Worm (Caenorhabditis elegans) whole organism, L3 larva: Measurements from ENCODE around the gene F46H5.3.

Experiments used
- R02D3.7 ChIP-seq: fragments of 150-350 bp; optimal IDR thresholded peaks from 2 replicates; lab custom pipeline; 2014; ENCODE audit warnings: missing biosample characterization, missing genetic modification characterization
- ZK546.5 ChIP-seq: sonication (generic microtip); optimal IDR thresholded peaks from 2 replicates; lab custom pipeline; 2017; ENCODE audit warnings: missing biosample characterization, missing genetic modification characterization
- aly-2 ChIP-seq: fragments of 150-350 bp; optimal IDR thresholded peaks from 2 replicates; lab custom pipeline; 2014; ENCODE audit warnings: missing biosample characterization, missing genetic modification characterization
- ama-1 ChIP-seq: fragments of 150-350 bp; optimal IDR thresholded peaks from 2 replicates; lab custom pipeline; 2018
- ceh-16 ChIP-seq: sonication (generic microtip); optimal IDR thresholded peaks from 2 replicates; lab custom pipeline; 2017; ENCODE audit warnings: missing biosample characterization, missing genetic modification characterization
- ceh-82 ChIP-seq: fragments of 150-350 bp; optimal IDR thresholded peaks from 2 replicates; lab custom pipeline; 2014; ENCODE audit warnings: missing biosample characterization, missing genetic modification characterization
- daf-12 ChIP-seq: fragments of 150-350 bp; optimal IDR thresholded peaks from 2 replicates; lab custom pipeline; 2014; ENCODE audit warnings: missing biosample characterization, missing genetic modification reagents, missing genetic modification characterization
- egl-27 ChIP-seq: sonication (generic microtip); optimal IDR thresholded peaks from 4 replicates; lab custom pipeline; 2017; ENCODE audit warnings: missing biosample characterization, missing genetic modification reagents, missing genetic modification characterization
- egl-5 ChIP-seq: fragments of 150-350 bp; optimal IDR thresholded peaks from 2 replicates; lab custom pipeline; 2017; ENCODE audit warnings: missing biosample characterization, missing genetic modification reagents, missing genetic modification characterization, inconsistent platforms
- eor-1 ChIP-seq, 2 experiments: fragments of 150-350 bp; optimal IDR thresholded peaks; 2 replicates each; lab custom pipeline; 2014 to 2018; ENCODE audit warnings: missing biosample characterization in 2 of 2, missing genetic modification characterization in 2 of 2
- fkh-10 ChIP-seq: sonication (generic microtip); optimal IDR thresholded peaks from 2 replicates; lab custom pipeline; 2017; ENCODE audit warnings: missing biosample characterization, missing genetic modification reagents, missing genetic modification characterization
- fkh-2 ChIP-seq: fragments of 150-350 bp; optimal IDR thresholded peaks from 2 replicates; lab custom pipeline; 2014; ENCODE audit warnings: missing biosample characterization, missing genetic modification reagents, missing genetic modification characterization
- hmg-11 ChIP-seq: sonication (generic microtip); optimal IDR thresholded peaks from 2 replicates; lab custom pipeline; 2016; ENCODE audit warnings: missing genetic modification characterization, missing compliant biosample characterization
- jun-1 ChIP-seq: fragments of 150-350 bp; optimal IDR thresholded peaks from 2 replicates; lab custom pipeline; 2014; ENCODE audit warnings: missing biosample characterization, missing genetic modification reagents, missing genetic modification characterization
- lin-15B ChIP-seq: fragments of 150-350 bp; optimal IDR thresholded peaks from 2 replicates; lab custom pipeline; 2014; ENCODE audit warnings: missing biosample characterization, missing genetic modification characterization
- lsy-12 ChIP-seq: sonication (generic microtip); optimal IDR thresholded peaks from 2 replicates; lab custom pipeline; 2016; ENCODE audit warnings: mild to moderate bottlenecking, missing genetic modification characterization, missing compliant biosample characterization
- mdl-1 ChIP-seq: fragments of 150-350 bp; optimal IDR thresholded peaks from 2 replicates; lab custom pipeline; 2014; ENCODE audit warnings: missing biosample characterization, missing genetic modification characterization
- mml-1 ChIP-seq: fragments of 150-350 bp; sonication (generic microtip); optimal IDR thresholded peaks from 3 replicates; lab custom pipeline; 2014; ENCODE audit warnings: missing biosample characterization, missing genetic modification characterization
- nfya-1 ChIP-seq: sonication (generic microtip); optimal IDR thresholded peaks from 2 replicates; lab custom pipeline; 2017; ENCODE audit warnings: missing genetic modification characterization, mild to moderate bottlenecking, missing compliant biosample characterization, antibody characterized with exemption, moderate library complexity; ENCODE audit not compliant: insufficient read depth
- nhr-11 ChIP-seq: fragments of 150-350 bp; optimal IDR thresholded peaks from 2 replicates; lab custom pipeline; 2014; ENCODE audit warnings: missing biosample characterization, missing genetic modification characterization
- nhr-12 ChIP-seq: fragments of 150-350 bp; optimal IDR thresholded peaks from 2 replicates; lab custom pipeline; 2014; ENCODE audit warnings: missing biosample characterization, missing genetic modification characterization
- nhr-23 ChIP-seq: fragments of 150-350 bp; optimal IDR thresholded peaks from 2 replicates; lab custom pipeline; 2014; ENCODE audit warnings: missing biosample characterization, missing genetic modification reagents, missing genetic modification characterization
- nhr-237 ChIP-seq: fragments of 150-350 bp; optimal IDR thresholded peaks from 2 replicates; lab custom pipeline; 2014; ENCODE audit warnings: missing biosample characterization, missing genetic modification characterization
- nhr-25 ChIP-seq: sonication (generic microtip); optimal IDR thresholded peaks from 2 replicates; lab custom pipeline; 2017; ENCODE audit warnings: missing biosample characterization, missing genetic modification characterization
- nhr-76 ChIP-seq: fragments of 150-350 bp; sonication (generic microtip); optimal IDR thresholded peaks from 5 replicates; lab custom pipeline; 2014; ENCODE audit warnings: missing biosample characterization, missing genetic modification characterization
- nhr-77 ChIP-seq: fragments of 150-350 bp; optimal IDR thresholded peaks from 2 replicates; lab custom pipeline; 2014; ENCODE audit warnings: missing biosample characterization, missing genetic modification characterization
- pqm-1 ChIP-seq: fragments of 150-350 bp; optimal IDR thresholded peaks from 2 replicates; lab custom pipeline; 2017; ENCODE audit warnings: missing biosample characterization, missing genetic modification characterization, inconsistent platforms
- sea-2 ChIP-seq: fragments of 150-350 bp; sonication (generic microtip); optimal IDR thresholded peaks from 4 replicates; lab custom pipeline; 2014; ENCODE audit warnings: missing biosample characterization, missing genetic modification reagents, missing genetic modification characterization
- snpc-4 ChIP-seq: fragments of 150-350 bp; optimal IDR thresholded peaks from 2 replicates; lab custom pipeline; 2014; ENCODE audit warnings: missing biosample characterization, missing genetic modification characterization
- tbx-2 ChIP-seq: sonication (generic microtip); optimal IDR thresholded peaks from 2 replicates; lab custom pipeline; 2016; ENCODE audit warnings: mild to moderate bottlenecking, missing genetic modification characterization, missing compliant biosample characterization
- unc-39 ChIP-seq: sonication (generic microtip); optimal IDR thresholded peaks from 4 replicates; lab custom pipeline; 2017; ENCODE audit warnings: missing biosample characterization, missing genetic modification characterization
- unc-62 ChIP-seq: fragments of 150-350 bp; sonication (generic microtip); optimal IDR thresholded peaks from 4 replicates; lab custom pipeline; 2014; ENCODE audit warnings: missing biosample characterization, missing genetic modification reagents, missing genetic modification characterization
- zag-1 ChIP-seq: fragments of 150-350 bp; optimal IDR thresholded peaks from 2 replicates; lab custom pipeline; 2014; ENCODE audit warnings: missing biosample characterization, missing genetic modification characterization
- ztf-11 ChIP-seq: fragments of 150-350 bp; optimal IDR thresholded peaks from 2 replicates; lab custom pipeline; 2014; ENCODE audit warnings: missing biosample characterization, missing genetic modification characterization
- ztf-4 ChIP-seq: fragments of 150-350 bp; optimal IDR thresholded peaks from 2 replicates; lab custom pipeline; 2014; ENCODE audit warnings: missing biosample characterization, missing genetic modification characterization

Gene F46H5.3

ce11 chrX:7209151-7209550, 29.3 kb downstream of the F46H5.3 start:
- TF ChIP-seq pqm-1 (tag; lab: Kevin White, UChicago) = no peak
- TF ChIP-seq R02D3.7 (tag; lab: Kevin White, UChicago) = no peak
- no peak for TF ChIP-seq nhr-77 (tag; lab: Kevin White, UChicago)
- no peak for TF ChIP-seq fkh-10 (GFP tag; lab: Kevin White, UChicago)
- no peak for TF ChIP-seq fkh-2 (tag; lab: Kevin White, UChicago)
- no peak for TF ChIP-seq egl-5
- TF ChIP-seq nfya-1 (tag; lab: Kevin White, UChicago) = no peak
- no peak for TF ChIP-seq snpc-4 (tag; lab: Kevin White, UChicago)
- no peak for TF ChIP-seq nhr-237 (tag; lab: Kevin White, UChicago)
- no peak for TF ChIP-seq zag-1 (tag; lab: Kevin White, UChicago)
- no peak for TF ChIP-seq ceh-82 (tag; lab: Kevin White, UChicago)
- TF ChIP-seq mml-1 (tag; lab: Kevin White, UChicago) = no peak
- no peak for TF ChIP-seq mdl-1 (tag; lab: Kevin White, UChicago)
- no peak for TF ChIP-seq aly-2 (tag; lab: Kevin White, UChicago)
- TF ChIP-seq lin-15B (tag; lab: Kevin White, UChicago) = no peak
- TF ChIP-seq, all 47 proteins: peak for 0

- TF ChIP-seq sea-2 (GFP tag; lab: Kevin White, UChicago) = no peak
- no peak for TF ChIP-seq ZK546.5
- no peak for TF ChIP-seq zag-1 (tag; lab: Kevin White, UChicago)
- TF ChIP-seq mml-1 (tag; lab: Kevin White, UChicago) = no peak
- no peak for TF ChIP-seq unc-39 (tag; lab: Kevin White, UChicago)
- TF ChIP-seq nhr-11 (tag; lab: Kevin White, UChicago) = no peak
- TF ChIP-seq unc-62 (GFP tag; lab: Kevin White, UChicago) = no peak
- TF ChIP-seq hmg-11 = no peak
- TF ChIP-seq lsy-12 (tag; lab: Kevin White, UChicago) = no peak
- no peak for TF ChIP-seq daf-12
- no peak for TF ChIP-seq lin-15B (tag; lab: Kevin White, UChicago)
- TF ChIP-seq ztf-4 = no peak
- no peak for TF ChIP-seq nhr-12 (tag; lab: Kevin White, UChicago)
- TF ChIP-seq egl-5 = no peak
- no peak for TF ChIP-seq ama-1
- no peak for TF ChIP-seq nhr-23
- TF ChIP-seq jun-1 (tag; lab: Kevin White, UChicago) = no peak
- no peak for TF ChIP-seq ztf-11 (tag; lab: Kevin White, UChicago)
- TF ChIP-seq nhr-77 (tag; lab: Kevin White, UChicago) = no peak
- TF ChIP-seq, all 47 proteins: peak for 0
Observed at ce11 chrX:7206419-7206818, 32.0 kb downstream of the F46H5.3 start, which contains the start of gene ZK867.2. ZK867.2 (plus strand) TSS chrX:7206719.

ce11 chrX:7205195-7205594, 33.3 kb downstream of the F46H5.3 start, which contains the start of gene C55B6.5:
C55B6.5 (minus strand) TSS chrX:7205295.
- TF ChIP-seq unc-39 (tag; lab: Kevin White, UChicago) = no peak
- no peak for TF ChIP-seq aly-2 (tag; lab: Kevin White, UChicago)
- no peak for TF ChIP-seq pqm-1 (tag; lab: Kevin White, UChicago)
- TF ChIP-seq, all 47 proteins: peak for 0

- no peak for TF ChIP-seq lsy-12 (tag; lab: Kevin White, UChicago)
- TF ChIP-seq lin-15B (tag; lab: Kevin White, UChicago) = no peak
- no peak for TF ChIP-seq nfya-1 (tag; lab: Kevin White, UChicago)
- TF ChIP-seq ama-1 = no peak
- no peak for TF ChIP-seq ZK546.5
- no peak for TF ChIP-seq eor-1 (tag; optimal IDR thresholded peaks at IDR 0.05; lab: Kevin White, UChicago)
- TF ChIP-seq nhr-23 = no peak
- no peak for TF ChIP-seq sea-2 (GFP tag; lab: Kevin White, UChicago)
- no peak for TF ChIP-seq mdl-1 (tag; lab: Kevin White, UChicago)
- no peak for TF ChIP-seq nhr-77 (tag; lab: Kevin White, UChicago)
- TF ChIP-seq ceh-16 (tag; lab: Kevin White, UChicago) = no peak
- TF ChIP-seq fkh-10 (GFP tag; lab: Kevin White, UChicago) = no peak
- TF ChIP-seq tbx-2 = no peak
- no peak for TF ChIP-seq fkh-2 (tag; lab: Kevin White, UChicago)
- TF ChIP-seq nhr-237 (tag; lab: Kevin White, UChicago) = no peak
- TF ChIP-seq pqm-1 (tag; lab: Kevin White, UChicago) = no peak
- no peak for TF ChIP-seq egl-27 (tag; lab: Kevin White, UChicago)
- no peak for TF ChIP-seq nhr-25 (tag; lab: Kevin White, UChicago)
- TF ChIP-seq ztf-11 (tag; lab: Kevin White, UChicago) = no peak
- no peak for TF ChIP-seq nhr-76 (tag; lab: Kevin White, UChicago)
- TF ChIP-seq, all 47 proteins: peak for 0
Observed at ce11 chrX:7204175-7204574, 34.3 kb downstream of the F46H5.3 start.
